Worm (Caenorhabditis elegans) whole organism, midembryonic: Measurements from ENCODE around the gene rei-2.

Experiments
- T22C8.4 ChIP-seq: fragments of 200-800 bp; sonication (Bioruptor generic); IDR thresholded peaks from 2 replicates; pipeline ENCODE4 v1.3.6; 2022; ENCODE audit warnings: missing genetic modification characterization, missing compliant biosample characterization
- cog-1 ChIP-seq: sonication (generic microtip); optimal IDR thresholded peaks from 2 replicates; lab custom pipeline; 2016; ENCODE audit warnings: missing genetic modification characterization, missing compliant biosample characterization
- flt-1 ChIP-seq: fragments of 200-800 bp; sonication (Bioruptor generic); IDR thresholded peaks from 2 replicates; pipeline ENCODE4 v1.3.6; 2022; ENCODE audit warnings: missing genetic modification characterization, missing compliant biosample characterization
- klf-2 ChIP-seq: fragments of 200-800 bp; sonication (Bioruptor generic); conservative IDR thresholded peaks from 2 replicates; pipeline ENCODE4 v1.3.6; 2022; ENCODE audit warnings: missing genetic modification reagents, missing genetic modification characterization, missing compliant biosample characterization
- med-1 ChIP-seq: sonication (generic microtip); optimal IDR thresholded peaks from 2 replicates; lab custom pipeline; 2017; ENCODE audit warnings: missing genetic modification characterization, mild to moderate bottlenecking, missing compliant biosample characterization, antibody characterized with exemption, missing genetic modification reagents; ENCODE audit not compliant: insufficient read depth
- ref-1 ChIP-seq: fragments of 200-800 bp; sonication (Bioruptor generic); conservative IDR thresholded peaks from 2 replicates; pipeline ENCODE4 v1.3.6; 2022; ENCODE audit warnings: missing genetic modification reagents, missing genetic modification characterization, missing compliant biosample characterization
- tab-1 ChIP-seq: fragments of 200-800 bp; sonication (Bioruptor generic); IDR thresholded peaks from 2 replicates; pipeline ENCODE4 v1.3.6; 2022; ENCODE audit warnings: missing genetic modification characterization, missing compliant biosample characterization
- ztf-23 ChIP-seq: fragments of 200-800 bp; sonication (Bioruptor generic); IDR thresholded peaks from 2 replicates; pipeline ENCODE4 v1.3.6; 2022; ENCODE audit warnings: missing genetic modification reagents, missing genetic modification characterization, missing compliant biosample characterization
- ztf-29 ChIP-seq: fragments of 200-800 bp; sonication (Bioruptor generic); IDR thresholded peaks from 2 replicates; pipeline ENCODE4 v1.3.6; 2022; ENCODE audit warnings: missing genetic modification reagents, missing genetic modification characterization, missing compliant biosample characterization

rei-2 gene

ce11 chrX:1068986-1069385 lies 19.0 kb downstream of the rei-2 start, which contains the start of gene mksr-1:
mksr-1 (minus strand) TSS chrX:1069129.
- TF ChIP-seq ztf-29: no peak
- no peak for TF ChIP-seq T22C8.4 (GFP tag; lab: Robert Waterston, UW)
- no peak for TF ChIP-seq tab-1 (GFP tag; lab: Robert Waterston, UW)
- TF ChIP-seq flt-1 (GFP tag; lab: Robert Waterston, UW): no peak
- TF ChIP-seq ztf-23 (GFP tag; lab: Robert Waterston, UW): no peak

DNA sequence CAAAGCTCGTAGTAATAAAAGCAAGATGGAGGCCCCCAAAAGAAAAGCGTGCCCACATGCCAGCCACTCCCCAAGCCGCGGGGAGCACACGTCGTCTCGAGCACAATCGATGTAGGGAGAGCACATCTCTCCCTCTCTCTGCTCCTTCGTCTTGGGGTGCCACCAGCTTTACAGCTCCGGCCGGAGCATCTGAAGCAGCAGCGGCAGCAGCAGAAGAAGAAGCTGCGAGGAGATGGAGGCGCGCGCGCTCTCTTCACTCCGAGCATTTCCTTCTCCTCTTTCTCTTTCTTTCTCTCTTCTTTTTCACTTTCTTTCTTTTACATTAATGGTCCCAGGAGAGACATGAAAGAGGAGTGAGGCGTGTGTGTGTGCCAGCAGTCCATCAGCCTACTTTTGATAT lies 23.9 kb downstream of the rei-2 start:
- TF ChIP-seq flt-1 (GFP tag; lab: Robert Waterston, UW) (no peak), ztf-23 (GFP tag; lab: Robert Waterston, UW) (no peak), ztf-29 (no peak), cog-1 (tag; lab: Kevin White, UChicago) (no peak)

ce11 chrX:1062403-1063073 lies 25.4 kb downstream of the rei-2 start, which contains the start of gene unc-1:
unc-1 (minus strand) TSS chrX:1062453.
- TF ChIP-seq klf-2 (GFP tag; lab: Robert Waterston, UW) (0 out of 2 replicates have a peak, but pooled peaks have one; percentile 6), ztf-29 (no peak)

DNA sequence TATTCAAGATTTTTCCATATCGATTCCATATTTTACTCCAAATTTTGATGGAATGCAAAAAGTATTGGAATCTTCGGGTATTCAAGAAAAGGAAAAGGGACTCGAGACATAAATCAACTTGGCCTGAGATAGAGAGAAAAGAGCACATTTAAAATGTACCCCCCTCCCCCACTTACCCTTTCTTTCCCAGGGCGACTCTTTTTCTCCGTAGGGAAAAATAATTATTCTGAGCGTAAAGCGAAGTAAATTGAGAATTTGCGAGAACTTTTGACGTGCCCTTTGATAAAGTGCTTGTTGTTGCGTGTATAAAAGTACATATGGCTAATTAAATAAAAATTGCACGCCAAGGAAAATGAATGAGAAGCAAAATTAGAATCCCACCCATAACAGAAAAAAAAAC lies 27.2 kb downstream of the rei-2 start:
- TF ChIP-seq T22C8.4 (GFP tag; lab: Robert Waterston, UW) (no peak), ztf-23 (GFP tag; lab: Robert Waterston, UW) (no peak), tab-1 (GFP tag; lab: Robert Waterston, UW) (no peak), ref-1 (no peak), med-1 (GFP tag; lab: Kevin White, UChicago) (no peak), klf-2 (GFP tag; lab: Robert Waterston, UW) (no peak), flt-1 (GFP tag; lab: Robert Waterston, UW) (no peak), ztf-29 (no peak), cog-1 (tag; lab: Kevin White, UChicago) (no peak)

DNA sequence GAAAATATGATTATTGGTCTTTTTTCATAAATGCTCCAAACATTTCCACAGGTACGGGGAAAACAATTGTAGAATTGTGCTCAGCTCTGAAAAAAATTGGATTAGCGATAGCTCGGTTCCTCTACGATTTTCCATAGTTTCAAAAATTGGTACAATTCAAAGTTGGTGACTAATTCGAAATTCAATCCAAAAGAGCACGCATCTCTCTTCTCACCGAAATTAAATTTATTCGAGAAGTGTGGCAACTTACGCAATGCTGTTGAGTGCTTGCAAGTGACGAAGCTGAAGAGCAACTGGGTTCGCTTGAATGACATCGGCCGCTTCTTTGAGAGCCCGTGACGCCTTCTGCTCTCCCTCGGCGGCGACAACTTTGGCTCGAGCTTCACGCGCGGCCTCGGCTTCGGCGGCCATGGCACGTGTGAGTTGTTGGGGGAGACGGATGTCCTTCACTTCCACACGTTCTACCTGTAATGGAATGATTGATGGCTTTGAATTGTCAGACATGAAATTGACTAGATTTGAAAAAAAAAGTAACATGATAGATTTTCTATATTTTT lies 30.0 kb downstream of the rei-2 start:
- TF ChIP-seq tab-1 (GFP tag; lab: Robert Waterston, UW) (no peak), ref-1 (no peak), ztf-29 (no peak), T22C8.4 (GFP tag; lab: Robert Waterston, UW) (no peak), med-1 (GFP tag; lab: Kevin White, UChicago) (no peak), cog-1 (tag; lab: Kevin White, UChicago) (no peak), klf-2 (GFP tag; lab: Robert Waterston, UW) (no peak), flt-1 (GFP tag; lab: Robert Waterston, UW) (no peak), ztf-23 (GFP tag; lab: Robert Waterston, UW) (no peak)

DNA sequence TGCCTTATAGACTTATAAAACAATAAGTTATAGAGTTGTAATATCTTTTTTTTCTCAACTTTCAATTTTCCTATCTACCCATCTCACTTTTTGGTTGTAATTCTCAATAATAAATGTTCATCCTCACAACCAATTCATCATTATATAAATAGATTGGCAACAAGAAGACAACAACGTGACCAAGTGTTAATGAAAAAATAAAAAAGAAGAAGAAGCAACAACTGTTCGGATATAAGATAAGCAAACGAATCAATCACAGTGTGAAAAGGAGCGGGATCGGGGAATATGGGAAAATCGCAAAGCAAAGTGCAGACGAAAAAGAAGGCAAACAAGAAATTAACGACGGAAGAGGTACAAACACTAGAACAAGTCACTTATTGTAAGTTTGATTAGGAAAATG lies 34.0 kb downstream of the rei-2 start, which contains the start of gene ncs-3:
TSS of gene ncs-3 (plus strand) at position 153 of the 400 bp plus-strand sequence.
- TF ChIP-seq cog-1 (tag; lab: Kevin White, UChicago): no peak
- no peak for TF ChIP-seq ztf-23 (GFP tag; lab: Robert Waterston, UW)
- TF ChIP-seq flt-1 (GFP tag; lab: Robert Waterston, UW): no peak
- no peak for TF ChIP-seq ref-1
- no peak for TF ChIP-seq T22C8.4 (GFP tag; lab: Robert Waterston, UW)
- no peak for TF ChIP-seq ztf-29
- no peak for TF ChIP-seq klf-2 (GFP tag; lab: Robert Waterston, UW)

DNA sequence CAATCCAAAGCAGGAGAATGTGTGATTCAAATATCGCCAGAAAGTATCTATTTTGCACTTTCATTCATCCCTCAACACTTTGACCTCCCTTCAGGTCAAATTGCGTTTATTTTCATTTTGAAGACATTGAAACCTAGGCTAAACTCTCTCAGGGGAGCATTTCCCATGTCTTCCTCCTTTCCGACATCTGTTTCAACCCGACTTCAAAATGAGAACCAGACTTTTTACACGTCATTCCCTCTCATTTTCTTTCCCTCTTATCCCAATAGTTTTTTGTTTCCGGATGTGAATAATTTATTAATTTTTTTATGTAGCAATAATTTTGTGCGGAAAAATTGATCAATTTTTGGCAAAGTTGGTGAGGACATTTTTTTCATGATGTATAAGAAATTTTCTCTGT lies 35.0 kb downstream of the rei-2 start:
- no peak for TF ChIP-seq klf-2 (GFP tag; lab: Robert Waterston, UW)
- no peak for TF ChIP-seq ztf-23 (GFP tag; lab: Robert Waterston, UW)
- TF ChIP-seq tab-1 (GFP tag; lab: Robert Waterston, UW): no peak
- no peak for TF ChIP-seq ref-1
- TF ChIP-seq T22C8.4 (GFP tag; lab: Robert Waterston, UW): no peak
- TF ChIP-seq ztf-29: no peak
- TF ChIP-seq flt-1 (GFP tag; lab: Robert Waterston, UW): no peak
- no peak for TF ChIP-seq cog-1 (tag; lab: Kevin White, UChicago)
- no peak for TF ChIP-seq med-1 (GFP tag; lab: Kevin White, UChicago)

DNA sequence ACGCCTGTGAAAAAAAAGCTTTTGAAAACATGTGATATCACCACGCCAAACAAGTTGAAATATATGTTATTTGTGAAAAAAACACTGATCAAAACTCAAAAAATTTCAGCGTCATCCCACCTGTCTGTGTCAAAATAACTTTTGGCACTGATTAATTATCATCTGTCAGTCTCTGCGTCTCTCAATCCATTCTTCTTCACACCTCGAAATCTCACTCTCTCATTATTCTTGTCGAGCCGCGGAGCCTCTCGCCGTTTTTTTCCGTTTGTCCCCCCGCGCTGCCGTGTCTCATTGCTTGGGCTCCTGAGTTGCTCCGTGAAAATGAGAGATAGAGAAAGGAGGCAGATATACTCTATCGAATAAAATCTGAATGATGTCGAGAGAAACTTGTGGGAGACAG lies 36.9 kb downstream of the rei-2 start:
- TF ChIP-seq tab-1 (GFP tag; lab: Robert Waterston, UW) (no peak), ztf-29 (no peak), flt-1 (GFP tag; lab: Robert Waterston, UW) (no peak), klf-2 (GFP tag; lab: Robert Waterston, UW) (no peak), med-1 (GFP tag; lab: Kevin White, UChicago) (no peak), ref-1 (no peak), T22C8.4 (GFP tag; lab: Robert Waterston, UW) (no peak), ztf-23 (GFP tag; lab: Robert Waterston, UW) (no peak), cog-1 (tag; lab: Kevin White, UChicago) (no peak)

- no peak for TF ChIP-seq ref-1
- no peak for TF ChIP-seq ztf-29
- TF ChIP-seq klf-2 (GFP tag; lab: Robert Waterston, UW): no peak
- no peak for TF ChIP-seq med-1 (GFP tag; lab: Kevin White, UChicago)
- TF ChIP-seq tab-1 (GFP tag; lab: Robert Waterston, UW): no peak
- no peak for TF ChIP-seq ztf-23 (GFP tag; lab: Robert Waterston, UW)
- TF ChIP-seq flt-1 (GFP tag; lab: Robert Waterston, UW): no peak
- no peak for TF ChIP-seq T22C8.4 (GFP tag; lab: Robert Waterston, UW)
- TF ChIP-seq cog-1 (tag; lab: Kevin White, UChicago): no peak
Observed at ce11 chrX:1046156-1046831, 41.7 kb downstream of the rei-2 start, which contains the start of gene vpat-1. vpat-1 (minus strand) TSS chrX:1046206.
